Fruit fly (Drosophila melanogaster) whole organism, embryonic: ENCODE data around the gene Grip128.
A peak's percentile ranks its signal among the peaks of the same experiment; 100 is the strongest.

ENCODE experiments used
- Ada2b ChIP-seq: fragments of 200-800 bp; sonication (Bioruptor generic); IDR thresholded peaks from 2 replicates; pipeline ENCODE4 v1.3.6; 2022; ENCODE audit warnings: missing biosample characterization, missing genetic modification characterization
- Asciz ChIP-seq: fragments of 200-800 bp; sonication (Bioruptor generic); optimal IDR thresholded peaks from 2 replicates; lab custom pipeline; 2017; ENCODE audit warnings: missing biosample characterization, mild to moderate bottlenecking, missing genetic modification characterization, missing genetic modification reagents
- BEAF-32 ChIP-seq: fragments of 200-800 bp; sonication (Bioruptor generic); optimal IDR thresholded peaks from 3 replicates; lab custom pipeline; 2017; ENCODE audit warnings: missing biosample characterization, missing genetic modification characterization, mild to moderate bottlenecking, moderate library complexity, missing genetic modification reagents
- CG10209 ChIP-seq: fragments of 200-800 bp; sonication (Bioruptor generic); optimal IDR thresholded peaks from 3 replicates; lab custom pipeline; 2017; ENCODE audit warnings: missing biosample characterization, mild to moderate bottlenecking, missing genetic modification characterization, missing genetic modification reagents
- CG12155 ChIP-seq: fragments of 200-800 bp; sonication (Bioruptor generic); optimal IDR thresholded peaks from 3 replicates; lab custom pipeline; 2016; ENCODE audit warnings: missing biosample characterization, missing genetic modification characterization
- CG12769 ChIP-seq: fragments of 200-800 bp; sonication (Bioruptor generic); optimal IDR thresholded peaks from 2 replicates; lab custom pipeline; 2019; ENCODE audit warnings: missing biosample characterization, mild to moderate bottlenecking, missing genetic modification characterization, moderate library complexity
- CG13424 ChIP-seq: fragments of 200-800 bp; sonication (Bioruptor generic); optimal IDR thresholded peaks from 2 replicates; lab custom pipeline; 2019; ENCODE audit warnings: missing biosample characterization, mild to moderate bottlenecking, missing genetic modification characterization, moderate library complexity
- CG1647 ChIP-seq: fragments of 200-800 bp; sonication (Bioruptor generic); optimal IDR thresholded peaks from 3 replicates; lab custom pipeline; 2016; ENCODE audit warnings: missing biosample characterization, missing genetic modification characterization
- CG16813 ChIP-seq: fragments of 200-800 bp; sonication (Bioruptor generic); IDR thresholded peaks from 3 replicates; pipeline ENCODE4 v1.3.6; 2022; ENCODE audit warnings: missing biosample characterization, missing genetic modification characterization; ENCODE audit not compliant: partially characterized antibody
- CG17385 ChIP-seq: fragments of 200-800 bp; sonication (Bioruptor generic); optimal IDR thresholded peaks from 3 replicates; lab custom pipeline; 2018; ENCODE audit warnings: missing biosample characterization, mild to moderate bottlenecking, missing genetic modification characterization
- CG42726 ChIP-seq: fragments of 200-800 bp; sonication (Bioruptor generic); IDR thresholded peaks from 2 replicates; pipeline ENCODE4 v1.3.6; 2022; ENCODE audit warnings: missing biosample characterization, missing genetic modification characterization; ENCODE audit not compliant: partially characterized antibody
- CG4617 ChIP-seq: fragments of 200-800 bp; sonication (Bioruptor generic); optimal IDR thresholded peaks from 3 replicates; lab custom pipeline; 2016; ENCODE audit warnings: missing biosample characterization, missing genetic modification characterization, borderline replicate concordance
- CG4854 ChIP-seq: fragments of 200-800 bp; sonication (Bioruptor generic); optimal IDR thresholded peaks from 2 replicates; lab custom pipeline; 2016; ENCODE audit warnings: missing biosample characterization, missing genetic modification characterization, inconsistent platforms
- CG5245 ChIP-seq: fragments of 200-800 bp; sonication (Bioruptor generic); optimal IDR thresholded peaks from 3 replicates; lab custom pipeline; 2016; ENCODE audit warnings: missing biosample characterization, missing genetic modification characterization
- CG6683 ChIP-seq: fragments of 200-800 bp; sonication (Bioruptor generic); optimal IDR thresholded peaks from 2 replicates; lab custom pipeline; 2017; ENCODE audit warnings: missing biosample characterization, mild to moderate bottlenecking, missing genetic modification characterization, missing genetic modification reagents
- CG8359 ChIP-seq: fragments of 200-800 bp; sonication (Bioruptor generic); optimal IDR thresholded peaks from 2 replicates; lab custom pipeline; 2017; ENCODE audit warnings: missing biosample characterization, mild to moderate bottlenecking, missing genetic modification characterization, borderline replicate concordance
- CHES-1-like ChIP-seq: fragments of 200-800 bp; sonication (Bioruptor generic); optimal IDR thresholded peaks from 2 replicates; lab custom pipeline; 2016; ENCODE audit warnings: missing biosample characterization, missing genetic modification characterization
- Dll ChIP-seq: fragments of 200-800 bp; sonication (Bioruptor generic); IDR thresholded peaks from 4 replicates; pipeline ENCODE4 v1.3.6; 2022; ENCODE audit warnings: missing biosample characterization, missing genetic modification characterization; ENCODE audit not compliant: partially characterized antibody
- H15 ChIP-seq: fragments of 200-800 bp; sonication (Bioruptor generic); IDR thresholded peaks from 3 replicates; pipeline ENCODE4 v1.3.6; 2022; ENCODE audit warnings: missing biosample characterization, missing genetic modification characterization
- HHEX ChIP-seq: fragments of 200-800 bp; sonication (Bioruptor generic); optimal IDR thresholded peaks from 3 replicates; lab custom pipeline; 2017; ENCODE audit warnings: missing biosample characterization, mild to moderate bottlenecking, missing genetic modification characterization, missing genetic modification reagents
- HmgD ChIP-seq: fragments of 200-800 bp; sonication (Bioruptor generic); optimal IDR thresholded peaks from 3 replicates; lab custom pipeline; 2016; ENCODE audit warnings: missing biosample characterization, missing genetic modification characterization
- Hmr ChIP-seq: fragments of 200-800 bp; sonication (Bioruptor generic); optimal IDR thresholded peaks from 3 replicates; lab custom pipeline; 2017; ENCODE audit warnings: mild to moderate bottlenecking, missing biosample characterization, missing genetic modification reagents, missing genetic modification characterization
- Hmx ChIP-seq: fragments of 200-800 bp; sonication (Bioruptor generic); optimal IDR thresholded peaks from 2 replicates; lab custom pipeline; 2016; ENCODE audit warnings: missing biosample characterization, missing genetic modification characterization
- Med ChIP-seq: fragments of 200-800 bp; sonication (Bioruptor generic); peaks from one replicate; lab custom pipeline; 2016; ENCODE audit warnings: missing biosample characterization, missing genetic modification characterization, mild to moderate bottlenecking, inconsistent platforms, moderate library complexity
- Nf-YC ChIP-seq: fragments of 200-800 bp; optimal IDR thresholded peaks from 3 replicates; lab custom pipeline; 2019; ENCODE audit warnings: missing biosample characterization, mild to moderate bottlenecking, missing genetic modification characterization, moderate library complexity
- Ravus ChIP-seq: fragments of 200-800 bp; sonication (Bioruptor generic); IDR thresholded peaks from 2 replicates; pipeline ENCODE4 v1.3.6; 2022; ENCODE audit warnings: missing biosample characterization, missing genetic modification characterization
- TFAM ChIP-seq: fragments of 200-800 bp; sonication (Bioruptor generic); optimal IDR thresholded peaks from 2 replicates; lab custom pipeline; 2017; ENCODE audit warnings: missing biosample characterization, missing genetic modification characterization, inconsistent platforms
- bigmax ChIP-seq: fragments of 200-800 bp; sonication (Bioruptor generic); optimal IDR thresholded peaks from 2 replicates; lab custom pipeline; 2018; ENCODE audit warnings: missing biosample characterization, mild to moderate bottlenecking, missing genetic modification characterization
- caup ChIP-seq: fragments of 200-800 bp; sonication (Bioruptor generic); optimal IDR thresholded peaks from 3 replicates; lab custom pipeline; 2017; ENCODE audit warnings: missing biosample characterization, mild to moderate bottlenecking, missing genetic modification characterization, moderate library complexity; ENCODE audit not compliant: severe bottlenecking
- ci ChIP-seq: fragments of 200-800 bp; sonication (Bioruptor generic); IDR thresholded peaks from 3 replicates; pipeline ENCODE4 v1.3.6; 2022; ENCODE audit warnings: missing biosample characterization, missing genetic modification characterization
- dan ChIP-seq: fragments of 200-800 bp; sonication (Bioruptor generic); IDR thresholded peaks from 2 replicates; pipeline ENCODE4 v1.3.6; 2022; ENCODE audit warnings: missing biosample characterization, missing genetic modification characterization
- fru ChIP-seq: fragments of >200 bp; optimal IDR thresholded peaks from 2 replicates; lab custom pipeline; 2017
- gem ChIP-seq: fragments of 200-800 bp; sonication (Bioruptor generic); optimal IDR thresholded peaks from 2 replicates; lab custom pipeline; 2019; ENCODE audit warnings: missing biosample characterization, mild to moderate bottlenecking, missing genetic modification characterization, moderate library complexity
- grn ChIP-seq: fragments of 200-800 bp; sonication (Bioruptor generic); optimal IDR thresholded peaks from 3 replicates; lab custom pipeline; 2017; ENCODE audit warnings: missing biosample characterization, missing genetic modification characterization
- gro ChIP-seq: fragments of 200-800 bp; sonication (Bioruptor generic); optimal IDR thresholded peaks from 2 replicates; lab custom pipeline; 2016; ENCODE audit warnings: missing biosample characterization, missing genetic modification characterization
- gt ChIP-seq: fragments of 200-800 bp; sonication (Bioruptor generic); IDR thresholded peaks from 2 replicates; pipeline ENCODE4 v1.3.6; 2022; ENCODE audit warnings: missing biosample characterization, missing genetic modification characterization
- hbn ChIP-seq: fragments of 200-800 bp; sonication (Bioruptor generic); IDR thresholded peaks from 2 replicates; pipeline ENCODE4 v1.3.6; 2022; ENCODE audit warnings: missing biosample characterization, missing genetic modification characterization; ENCODE audit not compliant: partially characterized antibody
- ken ChIP-seq: fragments of 200-800 bp; sonication (Bioruptor generic); IDR thresholded peaks from 3 replicates; pipeline ENCODE4 v1.3.6; 2022; ENCODE audit warnings: missing biosample characterization, missing genetic modification characterization
- mld ChIP-seq: fragments of 200-800 bp; sonication (Bioruptor generic); IDR thresholded peaks from 3 replicates; pipeline ENCODE4 v1.3.6; 2022; ENCODE audit warnings: missing biosample characterization, missing genetic modification characterization; ENCODE audit not compliant: partially characterized antibody
- nom ChIP-seq: fragments of 200-800 bp; sonication (Bioruptor generic); optimal IDR thresholded peaks from 2 replicates; lab custom pipeline; 2017; ENCODE audit warnings: missing biosample characterization, missing genetic modification characterization, mild to moderate bottlenecking, moderate library complexity, missing genetic modification reagents
- p53 ChIP-seq: fragments of 200-800 bp; sonication (Bioruptor generic); optimal IDR thresholded peaks from 2 replicates; lab custom pipeline; 2016; ENCODE audit warnings: missing biosample characterization, missing genetic modification characterization
- peb ChIP-seq: fragments of 200-800 bp; sonication (Bioruptor generic); IDR thresholded peaks from 2 replicates; pipeline ENCODE4 v1.3.6; 2022; ENCODE audit warnings: missing biosample characterization, missing genetic modification characterization
- phol ChIP-seq: fragments of 200-800 bp; sonication (Bioruptor generic); optimal IDR thresholded peaks from 3 replicates; lab custom pipeline; 2018; ENCODE audit warnings: missing biosample characterization, mild to moderate bottlenecking, missing genetic modification characterization, moderate library complexity
- pnt ChIP-seq: fragments of 200-800 bp; sonication (Bioruptor generic); optimal IDR thresholded peaks from 3 replicates; lab custom pipeline; 2016; ENCODE audit warnings: missing biosample characterization, missing genetic modification characterization
- scrt ChIP-seq: fragments of 200-800 bp; sonication (Bioruptor generic); optimal IDR thresholded peaks from 2 replicates; lab custom pipeline; 2018; ENCODE audit warnings: missing biosample characterization, mild to moderate bottlenecking, missing genetic modification characterization, moderate library complexity
- sens ChIP-seq: fragments of 200-800 bp; sonication (Bioruptor generic); peaks from one replicate; lab custom pipeline; 2016; ENCODE audit warnings: missing biosample characterization, missing genetic modification characterization
- slou ChIP-seq: fragments of 200-800 bp; sonication (Bioruptor generic); optimal IDR thresholded peaks from 3 replicates; lab custom pipeline; 2016; ENCODE audit warnings: missing biosample characterization, missing genetic modification characterization
- sob ChIP-seq: fragments of 200-800 bp; sonication (Bioruptor generic); IDR thresholded peaks from 2 replicates; pipeline ENCODE4 v1.3.6; 2022; ENCODE audit warnings: missing biosample characterization, missing genetic modification characterization
- sqz ChIP-seq: fragments of 200-800 bp; sonication (Bioruptor generic); optimal IDR thresholded peaks from 3 replicates; lab custom pipeline; 2018; ENCODE audit warnings: missing biosample characterization, mild to moderate bottlenecking, missing genetic modification characterization
- unc-4 ChIP-seq: fragments of 200-800 bp; sonication (Bioruptor generic); IDR thresholded peaks from 2 replicates; pipeline ENCODE4 v1.3.6; 2022; ENCODE audit warnings: missing biosample characterization, missing genetic modification characterization; ENCODE audit not compliant: partially characterized antibody

Gene Grip128

dm6 chrX:15501706-15502267 is 29.9 kb upstream of the Grip128 start (continued):
- TF ChIP-seq CG4854 (GFP tag; lab: Kevin White, UChicago) (no peak), HmgD (GFP tag; lab: Kevin White, UChicago) (no peak), gt (GFP tag; lab: Robert Waterston, UW) (no peak), peb (GFP tag; lab: Robert Waterston, UW) (no peak), Hmx (GFP tag; lab: Kevin White, UChicago) (no peak), mld (no peak), Asciz (GFP tag; lab: Kevin White, UChicago) (no peak), sqz (no peak), CG4617 (GFP tag; lab: Kevin White, UChicago) (no peak), CG16813 (GFP tag; lab: Robert Waterston, UW) (no peak), Dll (GFP tag; lab: Robert Waterston, UW) (no peak), CHES-1-like (no peak), CG1647 (GFP tag; lab: Kevin White, UChicago) (no peak), CG42726 (GFP tag; lab: Robert Waterston, UW) (no peak), CG5245 (no peak), Hmr (GFP tag; lab: Kevin White, UChicago) (peak; percentile 6), Ada2b (GFP tag; lab: Robert Waterston, UW) (no peak), sob (no peak), grn (GFP tag; lab: Kevin White, UChicago) (peak; percentile 37), CG10209 (GFP tag; lab: Kevin White, UChicago) (no peak), gem (tag; lab: Kevin White, UChicago) (no peak), CG12155 (GFP tag; lab: Kevin White, UChicago) (no peak), phol (tag; lab: Kevin White, UChicago) (no peak), dan (GFP tag; lab: Robert Waterston, UW) (no peak), sens (GFP tag; lab: Kevin White, UChicago) (peak; percentile 37), caup (GFP tag; lab: Kevin White, UChicago) (no peak), Med (GFP tag; lab: Kevin White, UChicago) (peak; percentile 68), fru (lab: Kevin White, UChicago) (no peak), CG8359 (no peak), nom (no peak), Nf-YC (tag; lab: Kevin White, UChicago) (no peak), p53 (GFP tag; lab: Kevin White, UChicago) (no peak), slou (GFP tag; lab: Kevin White, UChicago) (no peak), unc-4 (GFP tag; lab: Robert Waterston, UW) (no peak), scrt (GFP tag; lab: Kevin White, UChicago) (no peak), bigmax (GFP tag; lab: Kevin White, UChicago) (no peak), H15 (GFP tag; lab: Robert Waterston, UW) (no peak), ken (GFP tag; lab: Robert Waterston, UW) (no peak), CG17385 (GFP tag; lab: Kevin White, UChicago) (no peak), ci (GFP tag; lab: Robert Waterston, UW) (no peak), BEAF-32 (GFP tag; lab: Kevin White, UChicago) (no peak), hbn (GFP tag; lab: Robert Waterston, UW) (no peak), TFAM (no peak), CG6683 (no peak), Ravus (no peak), gro (GFP tag; lab: Kevin White, UChicago) (no peak), CG13424 (no peak), HHEX (GFP tag; lab: Kevin White, UChicago) (peak; percentile 22), CG12769 (tag; lab: Kevin White, UChicago) (peak; percentile 5), pnt (no peak)
